Worm (Caenorhabditis elegans) whole organism, mixed stage, embryonic: Measurements from ENCODE around the gene str-44.

Source experiments
- M03D4.4 ChIP-seq: sonication (generic microtip); optimal IDR thresholded peaks from 2 replicates; lab custom pipeline; 2017; ENCODE audit warnings: mild to moderate bottlenecking, missing genetic modification characterization, missing compliant biosample characterization
- blmp-1 ChIP-seq: fragments of 150-350 bp; optimal IDR thresholded peaks from 2 replicates; lab custom pipeline; 2014; ENCODE audit warnings: missing biosample characterization, missing genetic modification characterization
- elt-3 ChIP-seq: fragments of 150-350 bp; optimal IDR thresholded peaks from 2 replicates; lab custom pipeline; 2014; ENCODE audit warnings: missing biosample characterization, missing genetic modification characterization
- lsy-2 ChIP-seq: fragments of 150-350 bp; optimal IDR thresholded peaks from 2 replicates; lab custom pipeline; 2014; ENCODE audit warnings: missing biosample characterization, missing genetic modification characterization
- mls-2 ChIP-seq: sonication (generic microtip); optimal IDR thresholded peaks from 2 replicates; lab custom pipeline; 2016; ENCODE audit warnings: mild to moderate bottlenecking, missing genetic modification characterization, moderate library complexity, missing compliant biosample characterization
- nhr-12 ChIP-seq: fragments of 150-350 bp; optimal IDR thresholded peaks from 2 replicates; lab custom pipeline; 2014; ENCODE audit warnings: missing biosample characterization, missing genetic modification characterization
- nhr-237 ChIP-seq: fragments of 150-350 bp; optimal IDR thresholded peaks from 2 replicates; lab custom pipeline; 2014; ENCODE audit warnings: missing biosample characterization, missing genetic modification characterization
- nhr-76 ChIP-seq: sonication (generic microtip); optimal IDR thresholded peaks from 2 replicates; lab custom pipeline; 2017; ENCODE audit warnings: missing biosample characterization, missing genetic modification characterization
- pha-4 ChIP-seq: fragments of 150-350 bp; optimal IDR thresholded peaks from 2 replicates; lab custom pipeline; 2018; ENCODE audit warnings: missing biosample characterization, missing genetic modification reagents, missing genetic modification characterization
- unc-39 ChIP-seq: fragments of 150-350 bp; optimal IDR thresholded peaks from 2 replicates; lab custom pipeline; 2014; ENCODE audit warnings: missing biosample characterization, missing genetic modification characterization

- TF ChIP-seq M03D4.4 (tag; lab: Kevin White, UChicago) (no peak), lsy-2 (tag; lab: Kevin White, UChicago) (no peak), nhr-237 (tag; lab: Kevin White, UChicago) (no peak), nhr-12 (no peak), pha-4 (tag; lab: Kevin White, UChicago) (no peak), nhr-76 (tag; lab: Kevin White, UChicago) (no peak), unc-39 (tag; lab: Kevin White, UChicago) (no peak), blmp-1 (no peak), mls-2 (no peak), elt-3 (tag; lab: Kevin White, UChicago) (no peak)
These were observed 35.8 kb downstream of the str-44 start for ce11 chrIV:7212769-7213168.
